Fruit fly (Drosophila melanogaster) whole organism, wandering third instar larva: Measurements from ENCODE around the gene witty.

Source experiments
- Abd-B ChIP-seq: fragments of >200 bp; optimal IDR thresholded peaks from 2 replicates; lab custom pipeline; 2017; ENCODE audit warnings: missing biosample characterization, missing genetic modification characterization
- CG9705 ChIP-seq: fragments of 200-800 bp; sonication (Bioruptor generic); optimal IDR thresholded peaks from 2 replicates; lab custom pipeline; 2018; ENCODE audit warnings: missing biosample characterization, mild to moderate bottlenecking, missing genetic modification characterization
- CrebA ChIP-seq: fragments of 200-800 bp; sonication (Bioruptor generic); optimal IDR thresholded peaks from 2 replicates; lab custom pipeline; 2016; ENCODE audit warnings: missing biosample characterization, mild to moderate bottlenecking, missing genetic modification characterization, borderline replicate concordance
- Dfd ChIP-seq: fragments of >200 bp; optimal IDR thresholded peaks from 2 replicates; lab custom pipeline; 2017; ENCODE audit warnings: missing biosample characterization, missing genetic modification characterization
- Dif ChIP-seq: fragments of 200-275, 200-300 bp; sonication (Bioruptor generic); optimal IDR thresholded peaks from 2 replicates; lab custom pipeline; 2018; ENCODE audit warnings: missing biosample characterization, missing genetic modification characterization; ENCODE audit not compliant: partially characterized antibody
- GATAd ChIP-seq: sonication (Bioruptor generic); optimal IDR thresholded peaks from 2 replicates; lab custom pipeline; 2016; ENCODE audit warnings: missing biosample characterization, missing genetic modification characterization
- HLH106 ChIP-seq: fragments of 200-800 bp; optimal IDR thresholded peaks from 3 replicates; lab custom pipeline; 2019; ENCODE audit warnings: missing biosample characterization, mild to moderate bottlenecking, missing genetic modification characterization, moderate library complexity
- Hnf4 ChIP-seq: fragments of 200-800 bp; sonication (Bioruptor generic); optimal IDR thresholded peaks from 2 replicates; lab custom pipeline; 2016; ENCODE audit warnings: missing biosample characterization, mild to moderate bottlenecking, missing genetic modification characterization
- Hr78 ChIP-seq: fragments of >200 bp; optimal IDR thresholded peaks from 2 replicates; lab custom pipeline; 2017; ENCODE audit warnings: missing biosample characterization, missing genetic modification characterization
- Hr83 ChIP-seq: fragments of 200-300 bp; sonication (Bioruptor generic); optimal IDR thresholded peaks from 2 replicates; lab custom pipeline; 2016; ENCODE audit warnings: missing biosample characterization, mild to moderate bottlenecking, missing genetic modification characterization, moderate library complexity; ENCODE audit not compliant: poor library complexity, severe bottlenecking
- Jra ChIP-seq: sonication (Bioruptor generic); optimal IDR thresholded peaks from 2 replicates; lab custom pipeline; 2016; ENCODE audit warnings: missing biosample characterization, missing genetic modification characterization
- Mio ChIP-seq: sonication (Bioruptor generic); optimal IDR thresholded peaks from 2 replicates; lab custom pipeline; 2016; ENCODE audit warnings: missing biosample characterization, missing genetic modification characterization
- Myc ChIP-seq: fragments of >200 bp; optimal IDR thresholded peaks from 2 replicates; lab custom pipeline; 2017
- N ChIP-seq: fragments of >200 bp; optimal IDR thresholded peaks from 2 replicates; lab custom pipeline; 2018; ENCODE audit warnings: missing biosample characterization, missing external identifiers, missing genetic modification characterization
- OdsH ChIP-seq: fragments of 200-800 bp; sonication (Bioruptor generic); optimal IDR thresholded peaks from 2 replicates; lab custom pipeline; 2016; ENCODE audit warnings: missing biosample characterization, mild to moderate bottlenecking, missing genetic modification characterization
- Rel ChIP-seq, 2 experiments: fragments of 200-800 bp; sonication (Bioruptor generic) in 1 of 2; optimal IDR thresholded peaks; 2 replicates in 1 of 2; 3 replicates in 1 of 2; lab custom pipeline; 2016 to 2019; ENCODE audit warnings: mild to moderate bottlenecking in 2 of 2, missing biosample characterization in 2 of 2, missing genetic modification characterization in 2 of 2, moderate library complexity in 1 of 2
- Sp1 ChIP-seq: fragments of 200-800 bp; sonication (Bioruptor generic); optimal IDR thresholded peaks from 3 replicates; lab custom pipeline; 2019; ENCODE audit warnings: missing biosample characterization, mild to moderate bottlenecking, missing genetic modification characterization, moderate library complexity
- Vsx2 ChIP-seq: fragments of 200-300, 225-300 bp; sonication (Bioruptor generic); optimal IDR thresholded peaks from 2 replicates; lab custom pipeline; 2018; ENCODE audit warnings: missing biosample characterization, missing genetic modification characterization; ENCODE audit not compliant: partially characterized antibody
- br ChIP-seq: fragments of 200-800 bp; sonication (Bioruptor generic); optimal IDR thresholded peaks from 2 replicates; lab custom pipeline; 2016; ENCODE audit warnings: missing biosample characterization, missing genetic modification characterization
- brk ChIP-seq: fragments of 200-800 bp; sonication (Bioruptor generic); optimal IDR thresholded peaks from 2 replicates; lab custom pipeline; 2016; ENCODE audit warnings: missing biosample characterization, mild to moderate bottlenecking, missing genetic modification characterization
- dl ChIP-seq, 2 experiments: fragments of 175-275, 200-275 bp in 1 of 2; fragments of 200-275 bp in 1 of 2; sonication (Bioruptor generic); optimal IDR thresholded peaks; lab custom pipeline; 2018; ENCODE audit warnings: mild to moderate bottlenecking in 2 of 2, missing biosample characterization in 2 of 2, missing genetic modification characterization in 2 of 2, moderate library complexity in 2 of 2; ENCODE audit not compliant: partially characterized antibody in 2 of 2, insufficient read depth in 1 of 2
- dmrt93B ChIP-seq: fragments of 200-800 bp; sonication (Bioruptor generic); optimal IDR thresholded peaks from 2 replicates; lab custom pipeline; 2018; ENCODE audit warnings: missing biosample characterization, mild to moderate bottlenecking, missing genetic modification characterization
- dsf ChIP-seq: sonication (Bioruptor generic); optimal IDR thresholded peaks from 2 replicates; lab custom pipeline; 2016; ENCODE audit warnings: missing biosample characterization, missing genetic modification characterization, borderline replicate concordance
- ey ChIP-seq: fragments of 200-800 bp; sonication (Bioruptor generic); optimal IDR thresholded peaks from 2 replicates; lab custom pipeline; 2016; ENCODE audit warnings: missing biosample characterization, missing genetic modification characterization
- foxo ChIP-seq, 2 experiments: fragments of 200-800 bp; sonication (Bioruptor generic); optimal IDR thresholded peaks; 2 replicates in 1 of 2; 3 replicates in 1 of 2; lab custom pipeline; 2016 to 2017; ENCODE audit warnings: missing biosample characterization in 2 of 2, missing genetic modification characterization in 2 of 2
- fru ChIP-seq: fragments of 200-800 bp; sonication (Bioruptor generic); optimal IDR thresholded peaks from 3 replicates; lab custom pipeline; 2016; ENCODE audit warnings: missing biosample characterization, mild to moderate bottlenecking, missing genetic modification characterization
- h ChIP-seq: fragments of 200-800 bp; sonication (Bioruptor generic); optimal IDR thresholded peaks from 3 replicates; lab custom pipeline; 2016; ENCODE audit warnings: missing biosample characterization, mild to moderate bottlenecking, missing genetic modification characterization
- jim ChIP-seq: fragments of 175-275, 200-325 bp; sonication (Bioruptor generic); optimal IDR thresholded peaks from 2 replicates; lab custom pipeline; 2016; ENCODE audit warnings: missing biosample characterization, mild to moderate bottlenecking, missing genetic modification characterization
- lola ChIP-seq: fragments of >200 bp; optimal IDR thresholded peaks from 2 replicates; lab custom pipeline; 2017; ENCODE audit warnings: missing biosample characterization, missing genetic modification characterization
- pan ChIP-seq: fragments of >200 bp; optimal IDR thresholded peaks from 2 replicates; lab custom pipeline; 2017
- psq ChIP-seq: fragments of 200-800 bp; sonication (Bioruptor generic); optimal IDR thresholded peaks from 3 replicates; lab custom pipeline; 2017; ENCODE audit warnings: missing biosample characterization, mild to moderate bottlenecking, missing genetic modification characterization, moderate library complexity
- rgr ChIP-seq: fragments of 200-800 bp; sonication (Bioruptor generic); optimal IDR thresholded peaks from 3 replicates; lab custom pipeline; 2016; ENCODE audit warnings: missing biosample characterization, mild to moderate bottlenecking, missing genetic modification characterization
- sage ChIP-seq: fragments of 200-800 bp; sonication (Bioruptor generic); optimal IDR thresholded peaks from 2 replicates; lab custom pipeline; 2016; ENCODE audit warnings: missing biosample characterization, mild to moderate bottlenecking, missing genetic modification characterization
- sv ChIP-seq: fragments of 200-800 bp; sonication (Bioruptor generic); optimal IDR thresholded peaks from 3 replicates; lab custom pipeline; 2016; ENCODE audit warnings: missing biosample characterization, missing genetic modification characterization
- tai ChIP-seq: sonication (Bioruptor generic); optimal IDR thresholded peaks from 2 replicates; lab custom pipeline; 2016; ENCODE audit warnings: missing biosample characterization, missing genetic modification characterization
- usp ChIP-seq: fragments of >200 bp; optimal IDR thresholded peaks from 2 replicates; lab custom pipeline; 2017; ENCODE audit warnings: missing biosample characterization, missing genetic modification characterization
- woc ChIP-seq: sonication (Bioruptor generic); optimal IDR thresholded peaks from 2 replicates; lab custom pipeline; 2016; ENCODE audit warnings: missing biosample characterization, mild to moderate bottlenecking, missing genetic modification characterization

The witty gene

DNA sequence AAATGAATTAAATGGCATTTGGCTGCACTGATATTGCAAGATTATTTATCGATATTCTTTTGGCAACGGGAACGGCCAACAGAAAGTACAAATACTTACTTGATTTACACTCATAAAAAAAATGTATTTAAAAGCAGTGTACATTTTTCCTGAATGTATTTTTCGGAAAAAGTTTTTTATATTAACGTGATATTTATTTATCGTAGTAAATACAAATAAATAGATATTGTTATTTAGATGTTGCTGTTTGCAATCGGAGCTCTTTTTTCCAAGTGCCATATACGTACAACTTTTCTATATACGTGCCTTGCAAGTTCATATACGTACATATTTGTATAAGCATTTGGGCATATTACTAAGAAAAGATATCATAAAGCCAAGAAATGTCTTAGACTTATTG lies 13.2 kb downstream of the witty start:
- TF ChIP-seq h (GFP tag; lab: Kevin White, UChicago) (peak; percentile 65), sage (GFP tag; lab: Kevin White, UChicago) (no peak), Dfd (GFP tag; lab: Kevin White, UChicago) (no peak), dmrt93B (GFP tag; lab: Kevin White, UChicago) (peak; percentile 5), OdsH (GFP tag; lab: Kevin White, UChicago) (peak; percentile 26), foxo (GFP tag; optimal IDR thresholded peaks at IDR 0.05; lab: Kevin White, UChicago) (peak in 1 of 2 experiments; percentile 71), psq (GFP tag; lab: Kevin White, UChicago) (peak; percentile 36), rgr (peak; percentile 44), HLH106 (tag; lab: Kevin White, UChicago) (peak; percentile 60), fru (GFP tag; lab: Kevin White, UChicago) (peak; percentile 29)
- TF ChIP-seq, all 38 proteins: peak for 8

- no peak for TF ChIP-seq GATAd
- peak; percentile 2 for TF ChIP-seq br (GFP tag; lab: Kevin White, UChicago)
- no peak for TF ChIP-seq CG9705
- no peak for TF ChIP-seq Rel (GFP tag; optimal IDR thresholded peaks at IDR 0.05; lab: Kevin White, UChicago)
- peak; percentile 92 for TF ChIP-seq Rel (tag; optimal IDR thresholded peaks at IDR 0.05; lab: Kevin White, UChicago)
- peak; percentile 22 for TF ChIP-seq CrebA (GFP tag; lab: Kevin White, UChicago)
- TF ChIP-seq Hr83 (GFP tag; lab: Kevin White, UChicago): peak; percentile 29
Observed at dm6 chr2L:8351864-8352263, 13.8 kb downstream of the witty start, which contains the start of gene Mur29B. Gene Mur29B, plus strand, starts transcription at chr2L:8352187.

dm6 chr2L:8355419-8355818 lies 17.3 kb downstream of the witty start:
- TF ChIP-seq Rel (GFP tag; optimal IDR thresholded peaks at IDR 0.05; lab: Kevin White, UChicago): no peak
- TF ChIP-seq Rel (tag; optimal IDR thresholded peaks at IDR 0.05; lab: Kevin White, UChicago): no peak
- no peak for TF ChIP-seq Vsx2 (GFP tag; lab: Kevin White, UChicago)
- TF ChIP-seq dmrt93B (GFP tag; lab: Kevin White, UChicago): no peak
- TF ChIP-seq Jra: no peak
- TF ChIP-seq usp (GFP tag; lab: Kevin White, UChicago): no peak
- no peak for TF ChIP-seq Myc (lab: Kevin White, UChicago)
- TF ChIP-seq Hr83 (GFP tag; lab: Kevin White, UChicago): no peak
- TF ChIP-seq GATAd: no peak
- TF ChIP-seq foxo (GFP tag; optimal IDR thresholded peaks at IDR 0.05; lab: Kevin White, UChicago): no peak
- TF ChIP-seq rgr: no peak
- TF ChIP-seq pan: no peak
- TF ChIP-seq tai: no peak
- no peak for TF ChIP-seq Dif (GFP tag; lab: Kevin White, UChicago)
- TF ChIP-seq N: no peak
- no peak for TF ChIP-seq dl (GFP tag; optimal IDR thresholded peaks at IDR 0.05; lab: Kevin White, UChicago; ENCODE audit: insufficient read depth in 1 of 2, partially characterized antibody in 2 of 2)
- TF ChIP-seq Hr78 (GFP tag; lab: Kevin White, UChicago): no peak
- TF ChIP-seq HLH106 (tag; lab: Kevin White, UChicago): no peak
- TF ChIP-seq, all 38 proteins: peak for 0

DNA sequence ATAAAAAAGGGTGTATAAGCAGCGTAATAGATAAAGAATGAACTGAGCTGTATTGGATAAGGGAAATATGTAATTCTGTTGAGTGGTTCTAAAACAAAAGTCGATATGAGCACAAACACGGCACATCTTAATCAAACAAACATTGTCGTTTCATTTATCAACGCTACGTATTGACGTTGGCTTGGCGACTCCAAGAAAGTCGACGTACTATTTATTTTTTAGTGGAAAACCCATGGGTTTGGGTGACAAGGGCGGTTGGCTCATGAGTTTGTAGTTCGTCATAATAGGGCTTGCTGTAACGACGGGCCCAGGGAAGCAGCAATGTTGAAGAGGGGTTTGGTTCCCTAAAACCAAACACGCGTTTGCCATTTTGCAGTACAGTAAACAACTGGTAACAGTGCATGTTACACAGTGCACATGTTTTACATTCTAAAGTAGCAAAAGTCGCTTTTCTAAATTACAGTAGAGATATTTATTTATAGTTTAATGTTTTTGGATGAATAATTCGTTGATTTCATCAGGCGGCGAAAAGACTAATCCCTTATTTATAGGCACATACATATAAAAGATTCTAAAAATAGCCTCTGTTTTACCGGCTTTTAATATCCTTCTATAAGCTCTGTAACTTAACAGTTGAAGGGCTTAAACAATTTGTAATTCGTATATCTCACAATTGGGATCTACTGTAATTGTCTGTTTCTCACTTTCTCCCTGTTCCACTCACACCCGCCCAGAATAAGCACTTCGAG lies 23.3 kb downstream of the witty start:
- TF ChIP-seq Vsx2 (GFP tag; lab: Kevin White, UChicago) (no peak), woc (GFP tag; lab: Kevin White, UChicago) (peak; percentile 35), psq (GFP tag; lab: Kevin White, UChicago) (peak; percentile 59), usp (GFP tag; lab: Kevin White, UChicago) (no peak), Hnf4 (GFP tag; lab: Kevin White, UChicago) (peak; percentile 1), Mio (GFP tag; lab: Kevin White, UChicago) (no peak), brk (GFP tag; lab: Kevin White, UChicago) (no peak), Myc (lab: Kevin White, UChicago) (no peak), dmrt93B (GFP tag; lab: Kevin White, UChicago) (peak; percentile 28), fru (GFP tag; lab: Kevin White, UChicago) (peak; percentile 75), GATAd (no peak), CG9705 (peak; percentile 7), HLH106 (tag; lab: Kevin White, UChicago) (peak; percentile 59), sage (GFP tag; lab: Kevin White, UChicago) (no peak), Rel (GFP tag; optimal IDR thresholded peaks at IDR 0.05; lab: Kevin White, UChicago) (no peak), Rel (tag; optimal IDR thresholded peaks at IDR 0.05; lab: Kevin White, UChicago) (no peak), foxo (GFP tag; optimal IDR thresholded peaks at IDR 0.05; lab: Kevin White, UChicago) (peak in 1 of 2 experiments; percentile 49), ey (peak; percentile 64), Dif (GFP tag; lab: Kevin White, UChicago) (no peak), dl (GFP tag; optimal IDR thresholded peaks at IDR 0.05; lab: Kevin White, UChicago; ENCODE audit: insufficient read depth in 1 of 2, partially characterized antibody in 2 of 2) (no peak), Hr83 (GFP tag; lab: Kevin White, UChicago) (no peak), Sp1 (GFP tag; lab: Kevin White, UChicago) (peak; percentile 33), rgr (peak; percentile 17), h (GFP tag; lab: Kevin White, UChicago) (peak; percentile 70), jim (GFP tag; lab: Kevin White, UChicago) (no peak), Hr78 (GFP tag; lab: Kevin White, UChicago) (no peak), lola (GFP tag; lab: Kevin White, UChicago) (no peak), sv (GFP tag; lab: Kevin White, UChicago) (no peak), dsf (GFP tag; lab: Kevin White, UChicago) (no peak), Abd-B (no peak), pan (no peak), br (GFP tag; lab: Kevin White, UChicago) (peak; percentile 46), OdsH (GFP tag; lab: Kevin White, UChicago) (peak; percentile 36)
